Fruit fly (Drosophila melanogaster) whole organism, pupa: ENCODE results near the gene CG8149.

Source experiments
- CG10348 ChIP-seq: fragments of 200-800 bp; sonication (Bioruptor generic); IDR thresholded peaks from 2 replicates; pipeline ENCODE4 v1.3.6; 2022; ENCODE audit warnings: missing biosample characterization, missing genetic modification characterization
- D1 ChIP-seq: fragments of 200-800 bp; sonication (Bioruptor generic); optimal IDR thresholded peaks from 2 replicates; lab custom pipeline; 2018; ENCODE audit warnings: missing biosample characterization, mild to moderate bottlenecking, missing genetic modification characterization, moderate library complexity
- Pif1B ChIP-seq: fragments of 200-800 bp; sonication (Bioruptor generic); optimal IDR thresholded peaks from 3 replicates; lab custom pipeline; 2016; ENCODE audit warnings: missing biosample characterization, missing genetic modification characterization

DNA sequence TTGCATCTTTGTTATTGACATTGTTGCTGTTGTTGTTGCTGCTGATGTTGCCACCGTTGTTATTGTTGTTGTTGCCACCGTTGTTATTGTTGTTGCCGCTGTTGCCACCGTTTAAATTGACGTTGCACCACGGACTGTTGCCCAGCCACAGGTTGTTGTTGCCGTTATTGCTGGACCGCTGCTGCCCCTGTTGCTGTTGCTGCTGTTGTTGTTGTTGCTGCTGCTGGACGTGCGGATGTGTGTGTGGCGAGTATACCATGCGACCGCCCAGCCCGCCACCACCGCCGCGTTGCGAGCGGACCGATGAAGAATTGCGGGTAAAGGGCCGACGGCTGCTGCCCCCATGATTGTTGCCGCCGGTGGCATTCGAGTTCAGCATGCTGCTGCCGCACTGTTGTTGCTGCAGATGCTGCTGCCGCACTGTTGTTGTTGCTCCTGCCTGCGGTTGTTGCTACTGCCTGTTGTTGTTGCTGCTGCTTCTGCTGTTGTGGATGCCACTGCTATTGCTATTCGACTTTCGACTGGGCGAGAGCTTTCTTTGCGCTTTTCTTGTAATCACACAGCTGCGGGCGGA, 42.4 kb downstream of the CG8149 start:
- TF ChIP-seq CG10348 (GFP tag; lab: Robert Waterston, UW), result no peak
- TF ChIP-seq D1, result no peak
- no peak for TF ChIP-seq Pif1B (GFP tag; lab: Kevin White, UChicago)
